Fruit fly (Drosophila melanogaster) whole organism, embryonic: ENCODE data around the gene Eip63F-1.

Experiments
- ATbp ChIP-seq: fragments of 200-800 bp; sonication (Bioruptor generic); optimal IDR thresholded peaks from 2 replicates; lab custom pipeline; 2017; ENCODE audit warnings: missing biosample characterization, mild to moderate bottlenecking, missing genetic modification characterization, missing genetic modification reagents
- Atf-2 ChIP-seq: fragments of 200-800 bp; sonication (Bioruptor generic); optimal IDR thresholded peaks from 2 replicates; lab custom pipeline; 2016; ENCODE audit warnings: missing biosample characterization, missing genetic modification characterization
- CG11504 ChIP-seq: fragments of 200-800 bp; sonication (Bioruptor generic); optimal IDR thresholded peaks from 3 replicates; lab custom pipeline; 2019; ENCODE audit warnings: missing biosample characterization, mild to moderate bottlenecking, missing genetic modification characterization, moderate library complexity
- CG7556 ChIP-seq: fragments of 200-800 bp; sonication (Bioruptor generic); optimal IDR thresholded peaks from 2 replicates; lab custom pipeline; 2017; ENCODE audit warnings: missing biosample characterization, mild to moderate bottlenecking, missing genetic modification characterization
- Myb ChIP-seq: fragments of 200-800 bp; sonication (Bioruptor generic); optimal IDR thresholded peaks from 2 replicates; lab custom pipeline; 2016; ENCODE audit warnings: missing biosample characterization, missing genetic modification characterization
- cas ChIP-seq: fragments of 200-800 bp; sonication (Bioruptor generic); IDR thresholded peaks from 2 replicates; pipeline ENCODE4 v1.3.6; 2022; ENCODE audit warnings: missing biosample characterization, missing genetic modification characterization
- usp ChIP-seq: fragments of >200 bp; optimal IDR thresholded peaks from 2 replicates; lab custom pipeline; 2017; ENCODE audit warnings: missing biosample characterization, missing genetic modification characterization

DNA sequence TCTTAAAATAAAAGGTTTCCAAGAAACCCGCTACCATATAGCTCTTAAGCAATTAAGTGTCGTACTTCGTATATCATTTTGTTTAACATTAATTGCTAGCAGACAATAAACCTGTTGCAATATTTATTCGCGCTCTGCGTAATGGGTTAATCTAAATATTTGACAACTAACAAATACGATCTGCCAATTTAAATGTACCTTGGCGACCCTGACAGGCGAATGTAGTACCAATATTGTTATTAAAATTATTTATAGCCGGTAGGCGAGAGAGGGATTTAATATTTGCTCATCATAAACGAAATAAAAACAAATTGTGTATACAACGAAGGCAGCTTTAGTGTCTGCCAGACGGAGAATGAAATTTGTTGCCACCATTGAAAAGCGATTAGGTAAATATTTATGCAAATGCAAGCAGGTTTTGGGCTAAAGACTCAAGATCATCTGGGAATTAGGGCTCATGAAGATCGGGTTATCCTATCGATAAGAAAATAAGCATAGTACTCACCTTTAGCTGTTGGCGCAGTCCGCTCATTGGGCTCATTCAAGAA is 2.6 kb downstream of the Eip63F-1 start:
- no peak for TF ChIP-seq usp (GFP tag; lab: Kevin White, UChicago)
- peak; percentile 1 for TF ChIP-seq CG11504
- peak; percentile 38 for TF ChIP-seq CG7556
- TF ChIP-seq Atf-2 (GFP tag; lab: Kevin White, UChicago) = no peak
- TF ChIP-seq ATbp (GFP tag; lab: Kevin White, UChicago) = peak; percentile 42
- no peak for TF ChIP-seq Myb
- TF ChIP-seq cas (GFP tag; lab: Robert Waterston, UW) = no peak
